Worm (Caenorhabditis elegans) whole organism, mixed stage, embryonic: ENCODE results near the gene srh-105.

Source experiments
- M03D4.4 ChIP-seq: sonication (generic microtip); optimal IDR thresholded peaks from 2 replicates; lab custom pipeline; 2017; ENCODE audit warnings: mild to moderate bottlenecking, missing genetic modification characterization, missing compliant biosample characterization
- bed-3 ChIP-seq: fragments of 200-800 bp; sonication (Bioruptor generic); optimal IDR thresholded peaks from 3 replicates; lab custom pipeline; 2018; ENCODE audit warnings: mild to moderate bottlenecking, missing genetic modification characterization, moderate library complexity, missing compliant biosample characterization
- blmp-1 ChIP-seq: fragments of 150-350 bp; optimal IDR thresholded peaks from 2 replicates; lab custom pipeline; 2014; ENCODE audit warnings: missing biosample characterization, missing genetic modification characterization
- ceh-39 ChIP-seq: fragments of 150-350 bp; optimal IDR thresholded peaks from 2 replicates; lab custom pipeline; 2014; ENCODE audit warnings: missing biosample characterization, missing genetic modification characterization
- ceh-83 ChIP-seq: fragments of 200-800 bp; sonication (Bioruptor generic); optimal IDR thresholded peaks from 2 replicates; lab custom pipeline; 2018; ENCODE audit warnings: mild to moderate bottlenecking, missing genetic modification characterization, missing compliant biosample characterization
- ces-1 ChIP-seq: fragments of 150-350 bp; optimal IDR thresholded peaks from 2 replicates; lab custom pipeline; 2014; ENCODE audit warnings: missing biosample characterization, missing genetic modification reagents, missing genetic modification characterization
- cnd-1 ChIP-seq: fragments of 200-800 bp; sonication (Bioruptor generic); optimal IDR thresholded peaks from 2 replicates; lab custom pipeline; 2018; ENCODE audit warnings: mild to moderate bottlenecking, missing genetic modification characterization, missing compliant biosample characterization
- drap-1 ChIP-seq: fragments of 200-800 bp; sonication (Bioruptor generic); optimal IDR thresholded peaks from 3 replicates; lab custom pipeline; 2018; ENCODE audit warnings: mild to moderate bottlenecking, missing genetic modification characterization, missing compliant biosample characterization
- elt-1 ChIP-seq: sonication (generic microtip); optimal IDR thresholded peaks from 2 replicates; lab custom pipeline; 2017; ENCODE audit warnings: missing genetic modification characterization, mild to moderate bottlenecking, missing compliant biosample characterization, antibody characterized with exemption, moderate library complexity, borderline replicate concordance; ENCODE audit not compliant: insufficient read depth
- elt-3 ChIP-seq: fragments of 150-350 bp; optimal IDR thresholded peaks from 2 replicates; lab custom pipeline; 2014; ENCODE audit warnings: missing biosample characterization, missing genetic modification characterization
- ham-2 ChIP-seq: fragments of 200-800 bp; sonication (Bioruptor generic); optimal IDR thresholded peaks from 2 replicates; lab custom pipeline; 2018; ENCODE audit warnings: mild to moderate bottlenecking, missing genetic modification characterization, missing compliant biosample characterization
- hlh-1 ChIP-seq: fragments of 150-350 bp; optimal IDR thresholded peaks from 2 replicates; lab custom pipeline; 2014; ENCODE audit warnings: missing biosample characterization, missing genetic modification reagents, missing genetic modification characterization
- lin-13 ChIP-seq: fragments of 150-350 bp; optimal IDR thresholded peaks from 2 replicates; lab custom pipeline; 2014; ENCODE audit warnings: missing biosample characterization, missing genetic modification characterization
- lin-32 ChIP-seq: fragments of 200-800 bp; sonication (Bioruptor generic); optimal IDR thresholded peaks from 2 replicates; lab custom pipeline; 2018; ENCODE audit warnings: mild to moderate bottlenecking, missing genetic modification characterization, missing compliant biosample characterization
- lsy-2 ChIP-seq: fragments of 150-350 bp; optimal IDR thresholded peaks from 2 replicates; lab custom pipeline; 2014; ENCODE audit warnings: missing biosample characterization, missing genetic modification characterization
- mab-5 ChIP-seq: fragments of 150-350 bp; optimal IDR thresholded peaks from 2 replicates; lab custom pipeline; 2014; ENCODE audit warnings: missing biosample characterization, missing genetic modification characterization
- mep-1 ChIP-seq: fragments of 150-350 bp; optimal IDR thresholded peaks from 2 replicates; lab custom pipeline; 2017; ENCODE audit warnings: missing biosample characterization, missing genetic modification reagents, missing genetic modification characterization, inconsistent platforms
- mls-2 ChIP-seq: sonication (generic microtip); optimal IDR thresholded peaks from 2 replicates; lab custom pipeline; 2016; ENCODE audit warnings: mild to moderate bottlenecking, missing genetic modification characterization, moderate library complexity, missing compliant biosample characterization
- nhr-12 ChIP-seq: fragments of 150-350 bp; optimal IDR thresholded peaks from 2 replicates; lab custom pipeline; 2014; ENCODE audit warnings: missing biosample characterization, missing genetic modification characterization
- nhr-2 ChIP-seq: fragments of 150-350 bp; optimal IDR thresholded peaks from 2 replicates; lab custom pipeline; 2014; ENCODE audit warnings: missing biosample characterization, missing genetic modification characterization
- nhr-28 ChIP-seq: fragments of 150-350 bp; optimal IDR thresholded peaks from 2 replicates; lab custom pipeline; 2014; ENCODE audit warnings: missing biosample characterization, missing genetic modification characterization
- pha-4 ChIP-seq: fragments of 150-350 bp; optimal IDR thresholded peaks from 2 replicates; lab custom pipeline; 2018; ENCODE audit warnings: missing biosample characterization, missing genetic modification reagents, missing genetic modification characterization
- sem-2 ChIP-seq: fragments of 200-800 bp; sonication (Bioruptor generic); optimal IDR thresholded peaks from 2 replicates; lab custom pipeline; 2018; ENCODE audit warnings: mild to moderate bottlenecking, missing genetic modification characterization, missing compliant biosample characterization
- snpc-4 ChIP-seq: fragments of 150-350 bp; optimal IDR thresholded peaks from 2 replicates; lab custom pipeline; 2014; ENCODE audit warnings: missing biosample characterization, missing genetic modification characterization
- sptf-1 ChIP-seq: sonication (generic microtip); optimal IDR thresholded peaks from 2 replicates; lab custom pipeline; 2017; ENCODE audit warnings: mild to moderate bottlenecking, missing genetic modification characterization, moderate library complexity, missing compliant biosample characterization
- tbx-8 ChIP-seq: fragments of 200-800 bp; sonication (Bioruptor generic); optimal IDR thresholded peaks from 2 replicates; lab custom pipeline; 2018; ENCODE audit warnings: mild to moderate bottlenecking, missing genetic modification characterization, moderate library complexity, missing compliant biosample characterization
- unc-120 ChIP-seq: sonication (generic microtip); optimal IDR thresholded peaks from 2 replicates; lab custom pipeline; 2017; ENCODE audit warnings: missing genetic modification characterization, missing compliant biosample characterization; ENCODE audit not compliant: poor library complexity, severe bottlenecking
- unc-62 ChIP-seq: fragments of 150-350 bp; optimal IDR thresholded peaks from 2 replicates; lab custom pipeline; 2014; ENCODE audit warnings: missing biosample characterization, missing genetic modification reagents, missing genetic modification characterization
- ztf-11 ChIP-seq: fragments of 150-350 bp; optimal IDR thresholded peaks from 2 replicates; lab custom pipeline; 2014; ENCODE audit warnings: missing biosample characterization, missing genetic modification characterization

The srh-105 gene

DNA sequence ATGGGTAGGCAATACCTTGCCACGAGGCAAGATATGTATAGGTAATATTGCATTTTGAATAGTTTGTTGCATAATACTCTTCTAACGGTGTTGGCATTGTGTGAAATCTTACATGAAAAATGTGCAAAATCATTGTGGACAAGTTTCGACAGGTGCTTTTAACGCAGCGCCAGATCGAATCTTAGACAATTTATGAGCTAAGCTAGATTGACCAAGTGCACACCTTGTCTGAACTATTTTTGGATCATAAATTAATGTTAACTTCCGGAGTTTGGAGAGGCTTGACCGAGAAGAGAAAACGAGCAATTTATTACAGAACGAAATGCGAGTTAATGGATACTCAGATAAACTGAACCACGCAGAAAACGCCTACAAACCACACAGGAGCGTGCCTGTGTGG lies at the start of gene srh-105:
TSS of gene srh-105 (minus strand) at position 101 of the 400 bp plus-strand sequence.
- TF ChIP-seq nhr-28 (tag; lab: Kevin White, UChicago) (no peak), tbx-8 (GFP tag; lab: Kevin White, UChicago) (no peak), hlh-1 (no peak), pha-4 (tag; lab: Kevin White, UChicago) (no peak), ceh-39 (tag; lab: Kevin White, UChicago) (no peak)

DNA sequence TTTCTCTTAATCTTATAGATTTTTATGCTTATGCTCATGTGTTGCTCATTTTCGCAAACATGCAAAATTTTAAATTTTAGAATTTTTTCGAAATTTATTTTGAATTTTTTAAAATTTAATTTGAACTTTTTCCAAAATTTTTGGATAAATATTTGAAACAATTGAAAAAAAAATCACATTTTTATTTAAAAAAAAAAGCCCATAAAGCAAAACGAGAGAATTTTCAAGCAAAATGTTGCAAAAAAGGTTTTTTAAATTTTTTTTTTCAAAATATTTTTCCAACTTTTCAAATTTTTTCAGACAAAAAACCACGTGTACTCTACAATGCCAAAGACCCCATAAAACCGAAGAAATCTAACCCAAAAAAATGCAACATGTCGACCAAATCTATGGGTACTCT lies 47.1 kb upstream of the srh-105 start, which contains the start of the genes C09E8.1 and C09E8.6:
TSS of gene C09E8.1 (plus strand) at position 301 of the 400 bp plus-strand sequence.
TSS of gene C09E8.6 (plus strand) at position 313 of the 400 bp plus-strand sequence.
- no peak for TF ChIP-seq lsy-2 (tag; lab: Kevin White, UChicago)
- no peak for TF ChIP-seq ces-1 (GFP tag; lab: Kevin White, UChicago)
- no peak for TF ChIP-seq blmp-1 (tag; lab: Kevin White, UChicago)
- TF ChIP-seq snpc-4: no peak
- no peak for TF ChIP-seq sptf-1 (tag; lab: Kevin White, UChicago)
- no peak for TF ChIP-seq sem-2 (GFP tag; lab: Kevin White, UChicago)
- TF ChIP-seq nhr-12: no peak
- no peak for TF ChIP-seq hlh-1
- TF ChIP-seq ham-2 (GFP tag; lab: Kevin White, UChicago): no peak
- no peak for TF ChIP-seq mls-2 (tag; lab: Kevin White, UChicago)
- no peak for TF ChIP-seq lin-32 (GFP tag; lab: Kevin White, UChicago)
- TF ChIP-seq drap-1: no peak
- no peak for TF ChIP-seq mab-5 (tag; lab: Kevin White, UChicago)
- TF ChIP-seq ztf-11: no peak
- TF ChIP-seq elt-1 (tag; lab: Kevin White, UChicago): no peak
- TF ChIP-seq elt-3 (tag; lab: Kevin White, UChicago): no peak

DNA sequence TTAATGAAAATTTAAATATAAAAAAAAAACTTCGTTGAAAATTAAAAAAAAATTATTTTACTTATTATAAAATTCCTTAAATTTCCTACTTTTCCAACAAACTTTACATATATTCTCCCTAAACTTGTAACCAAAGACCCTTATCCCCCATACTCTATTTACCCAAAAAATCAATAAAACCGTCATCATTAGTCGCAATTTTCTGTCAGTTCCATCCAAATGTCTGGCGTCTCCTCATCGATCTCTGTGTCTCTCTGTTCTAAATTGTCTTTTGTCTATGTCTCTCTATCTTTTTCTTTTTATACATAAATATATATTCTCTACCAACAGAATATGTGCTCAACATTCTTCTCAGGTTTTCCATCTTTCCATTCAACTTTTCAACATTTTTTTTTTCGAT lies 46.2 kb upstream of the srh-105 start:
- TF ChIP-seq lin-13 (tag; lab: Kevin White, UChicago): no peak
- no peak for TF ChIP-seq snpc-4
- TF ChIP-seq M03D4.4 (tag; lab: Kevin White, UChicago): no peak
- TF ChIP-seq cnd-1: no peak
- TF ChIP-seq unc-62: peak; percentile 5

- TF ChIP-seq elt-3 (tag; lab: Kevin White, UChicago) (no peak), sptf-1 (tag; lab: Kevin White, UChicago) (no peak), hlh-1 (no peak), ztf-11 (no peak), bed-3 (GFP tag; lab: Kevin White, UChicago) (no peak), M03D4.4 (tag; lab: Kevin White, UChicago) (no peak), lin-13 (tag; lab: Kevin White, UChicago) (no peak), tbx-8 (GFP tag; lab: Kevin White, UChicago) (no peak), ceh-39 (tag; lab: Kevin White, UChicago) (no peak), blmp-1 (tag; lab: Kevin White, UChicago) (no peak), ces-1 (GFP tag; lab: Kevin White, UChicago) (no peak), nhr-2 (no peak), ceh-83 (no peak), pha-4 (tag; lab: Kevin White, UChicago) (no peak), cnd-1 (no peak), drap-1 (no peak)
Observed at ce11 chrII:551245-551904, 42.2 kb upstream of the srh-105 start, which contains the start of gene lips-7. Gene lips-7, plus strand, starts transcription at chrII:551854.

DNA sequence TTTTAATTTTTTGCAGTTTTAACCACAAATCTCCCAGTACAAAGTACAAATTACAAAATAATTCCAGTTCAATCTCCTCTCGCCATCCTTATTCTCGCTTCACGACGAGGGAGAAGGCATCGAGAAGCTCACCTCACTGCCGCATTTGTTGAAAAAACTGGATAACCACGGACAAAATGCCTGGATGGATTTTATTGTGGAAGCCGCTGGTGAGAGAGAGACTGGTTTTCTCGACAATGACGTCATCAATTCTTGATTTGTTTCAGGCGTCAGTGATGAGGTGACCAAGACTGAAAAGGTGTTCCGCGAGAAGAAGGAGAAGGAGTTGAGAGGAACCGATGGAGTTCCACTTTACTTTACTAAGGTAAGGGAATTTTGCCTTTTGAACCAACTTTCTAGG lies 40.4 kb upstream of the srh-105 start:
- TF ChIP-seq nhr-12: no peak
- no peak for TF ChIP-seq mep-1
- no peak for TF ChIP-seq sem-2 (GFP tag; lab: Kevin White, UChicago)
- TF ChIP-seq nhr-2: no peak
- no peak for TF ChIP-seq sptf-1 (tag; lab: Kevin White, UChicago)
- TF ChIP-seq bed-3 (GFP tag; lab: Kevin White, UChicago): no peak
- TF ChIP-seq ztf-11: no peak
- TF ChIP-seq nhr-28 (tag; lab: Kevin White, UChicago): no peak
- no peak for TF ChIP-seq ceh-83
- TF ChIP-seq lin-32 (GFP tag; lab: Kevin White, UChicago): no peak
- no peak for TF ChIP-seq unc-62
- no peak for TF ChIP-seq unc-120 (tag; lab: Kevin White, UChicago)
- TF ChIP-seq pha-4 (tag; lab: Kevin White, UChicago): no peak
- TF ChIP-seq ham-2 (GFP tag; lab: Kevin White, UChicago): no peak
- no peak for TF ChIP-seq cnd-1
